Fruit fly (Drosophila melanogaster): ENCODE data around the gene CG1971.

CG1971 gene

dm6 chr3R:31794457-31794856 is 10.8 kb upstream of the CG1971 start:
- TF ChIP-seq Eip93F (GFP tag; optimal IDR thresholded peaks at IDR 0.05) (no peak), ss (GFP tag; optimal IDR thresholded peaks at IDR 0.05) (no peak), svp (GFP tag) (peak; percentile 97), CG9139 (GFP tag; optimal IDR thresholded peaks at IDR 0.05) (no peak), CG10631 (GFP tag; optimal IDR thresholded peaks at IDR 0.05) (no peak), CG6854 (GFP tag; optimal IDR thresholded peaks at IDR 0.05) (peak; percentile 52), CG6276 (GFP tag; optimal IDR thresholded peaks at IDR 0.05) (no peak), net (GFP tag; optimal IDR thresholded peaks at IDR 0.05) (no peak), CG11294 (GFP tag; IDR thresholded peaks at IDR 0.05) (no peak), acj6 (GFP tag; optimal IDR thresholded peaks at IDR 0.05) (no peak)

dm6 chr3R:31800663-31801062 is 4.6 kb upstream of the CG1971 start, which contains the start of gene Ir100a:
TSS of gene Ir100a (plus strand) at chr3R:31800963.
- TF ChIP-seq CG9139 (GFP tag; optimal IDR thresholded peaks at IDR 0.05) (no peak), achi (GFP tag; optimal IDR thresholded peaks at IDR 0.05) (no peak), Eip93F (GFP tag; optimal IDR thresholded peaks at IDR 0.05) (no peak), CG16779 (tag; optimal IDR thresholded peaks at IDR 0.05) (no peak), net (GFP tag; optimal IDR thresholded peaks at IDR 0.05) (no peak), Sox14 (GFP tag; optimal IDR thresholded peaks at IDR 0.05) (no peak)

DNA sequence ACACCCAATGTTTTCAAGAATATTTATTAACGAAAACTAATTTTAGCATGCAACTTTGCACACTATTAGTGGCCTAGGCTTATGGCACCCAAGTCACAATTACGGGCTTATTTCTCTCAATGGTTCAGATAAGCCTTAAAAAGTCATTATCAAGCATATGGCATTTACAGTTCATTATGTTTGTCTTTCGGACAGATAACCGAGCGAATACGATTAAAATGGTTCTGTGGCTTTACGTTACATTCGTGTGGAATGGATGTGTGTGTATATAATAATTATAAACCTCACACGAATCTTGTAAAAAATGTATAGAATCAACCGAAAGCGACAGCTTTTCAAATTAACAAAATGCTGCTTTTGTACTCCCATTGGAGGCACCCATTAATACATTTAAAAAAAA is 3.3 kb downstream of the CG1971 start:
- TF ChIP-seq CG3032 (tag; optimal IDR thresholded peaks at IDR 0.05): no peak
- TF ChIP-seq svp (GFP tag): peak; percentile 86
- TF ChIP-seq Eip75B (GFP tag; optimal IDR thresholded peaks at IDR 0.05): no peak
- TF ChIP-seq Eip78C (GFP tag): peak; percentile 61

- TF ChIP-seq eg (GFP tag; IDR thresholded peaks at IDR 0.05) (no peak), CG6276 (GFP tag; optimal IDR thresholded peaks at IDR 0.05) (peak; percentile 16), Eip78C (GFP tag) (peak; percentile 50), Ets96B (tag; optimal IDR thresholded peaks at IDR 0.05) (no peak)
These were observed 4.4 kb downstream of the CG1971 start for dm6 chr3R:31809622-31810021.

DNA sequence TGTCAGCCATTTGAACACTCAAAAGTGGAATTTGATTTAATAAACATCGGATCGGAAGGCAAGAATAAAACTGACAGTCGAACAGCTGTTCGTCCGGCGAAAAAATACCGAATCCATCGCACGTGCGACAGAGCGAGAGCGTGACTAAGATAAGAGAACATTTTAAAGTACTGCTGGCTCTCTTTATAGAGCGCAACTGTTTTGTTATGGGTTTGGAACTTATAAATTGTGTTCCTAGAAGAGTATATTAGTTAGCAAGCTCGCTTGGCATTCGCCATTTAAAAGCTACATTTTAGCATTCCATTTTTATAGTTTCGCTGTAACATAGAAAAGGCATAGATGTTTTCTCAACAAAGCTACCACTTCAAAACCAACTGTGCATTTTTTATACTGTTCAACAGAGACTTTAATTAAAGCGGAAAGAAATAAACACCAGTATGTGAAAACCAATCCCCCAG is 4.8 kb downstream of the CG1971 start, which contains the start of gene Rift:
Rift (minus strand) TSS at position 114 of the 458 bp plus-strand sequence.
- peak; percentile 11 for TF ChIP-seq Sox14 (GFP tag; optimal IDR thresholded peaks at IDR 0.05)
- TF ChIP-seq CG8119 (GFP tag; IDR thresholded peaks at IDR 0.05): peak; percentile 64
- TF ChIP-seq OdsH (GFP tag; optimal IDR thresholded peaks at IDR 0.05): peak; percentile 15
- peak; percentile 4 for TF ChIP-seq topi (GFP tag; optimal IDR thresholded peaks at IDR 0.05)
- no peak for TF ChIP-seq Gug (GFP tag; IDR thresholded peaks at IDR 0.05)
- peak; percentile 60 for TF ChIP-seq Eip78C (GFP tag)
- peak; percentile 32 for TF ChIP-seq Ets96B (tag; optimal IDR thresholded peaks at IDR 0.05)
- TF ChIP-seq CG32006 (GFP tag; optimal IDR thresholded peaks at IDR 0.05): peak; percentile 51
- TF ChIP-seq CG3032 (tag; optimal IDR thresholded peaks at IDR 0.05): peak; percentile 41
- TF ChIP-seq net (GFP tag; optimal IDR thresholded peaks at IDR 0.05): peak; percentile 21
- peak; percentile 43 for TF ChIP-seq Hr4 (GFP tag; optimal IDR thresholded peaks at IDR 0.05)
- peak; percentile 13 for TF ChIP-seq lz (GFP tag; optimal IDR thresholded peaks at IDR 0.05)
- no peak for TF ChIP-seq fd59A (GFP tag; optimal IDR thresholded peaks at IDR 0.05)
- peak; percentile 31 for TF ChIP-seq CG3919 (GFP tag; optimal IDR thresholded peaks at IDR 0.05)
- TF ChIP-seq Eip93F (GFP tag; optimal IDR thresholded peaks at IDR 0.05): no peak
- TF ChIP-seq CG6163 (GFP tag; IDR thresholded peaks at IDR 0.05): peak; percentile 59; the same call in 2 of the 3 replicates
- peak; percentile 50 for TF ChIP-seq CG10669 (GFP tag; optimal IDR thresholded peaks at IDR 0.05)
- TF ChIP-seq svp (GFP tag): no peak
- peak; percentile 18 for TF ChIP-seq pdm3 (GFP tag; optimal IDR thresholded peaks at IDR 0.05)
- no peak for TF ChIP-seq Sox15 (GFP tag; optimal IDR thresholded peaks at IDR 0.05)
- no peak for TF ChIP-seq CG9139 (GFP tag; optimal IDR thresholded peaks at IDR 0.05)
- peak; percentile 43; the same call in 1 of the 2 replicates for TF ChIP-seq CG15336 (GFP tag; IDR thresholded peaks at IDR 0.05)
- peak; percentile 18 for TF ChIP-seq CG6808 (GFP tag; optimal IDR thresholded peaks at IDR 0.05)
- TF ChIP-seq ss (GFP tag; optimal IDR thresholded peaks at IDR 0.05): peak; percentile 22 to 32
- TF ChIP-seq vri (GFP tag; optimal IDR thresholded peaks at IDR 0.05): no peak
- TF ChIP-seq eg (GFP tag; IDR thresholded peaks at IDR 0.05): peak; percentile 67; the same call in 2 of the 3 replicates
- peak; percentile 25 for TF ChIP-seq esn (GFP tag; optimal IDR thresholded peaks at IDR 0.05)
- peak; percentile 1 for TF ChIP-seq CG6792 (GFP tag; optimal IDR thresholded peaks at IDR 0.05)
- peak; percentile 79 for TF ChIP-seq achi (GFP tag; optimal IDR thresholded peaks at IDR 0.05)
- peak; percentile 37 for TF ChIP-seq dsx (GFP tag; optimal IDR thresholded peaks at IDR 0.05; ENCODE audit: poor library complexity, severe bottlenecking)
